Worm (Caenorhabditis elegans) whole organism, L4 larva: ENCODE data around the gene ttr-30.

Experiments
- D1046.2 ChIP-seq: fragments of 200-800 bp; sonication (Bioruptor generic); IDR thresholded peaks from 2 replicates; pipeline ENCODE4 v1.3.6; 2022; ENCODE audit warnings: missing genetic modification characterization, missing compliant biosample characterization
- F49E8.2 ChIP-seq: sonication (generic microtip); optimal IDR thresholded peaks from 2 replicates; lab custom pipeline; 2016; ENCODE audit warnings: missing compliant biosample characterization, mild to moderate bottlenecking, missing genetic modification characterization, borderline replicate concordance
- R02D3.7 ChIP-seq: fragments of 150-350 bp; sonication (generic microtip); optimal IDR thresholded peaks from 3 replicates; lab custom pipeline; 2014; ENCODE audit warnings: missing biosample characterization, missing genetic modification characterization
- T20F7.1 ChIP-seq: fragments of 200-800 bp; sonication (Bioruptor generic); optimal IDR thresholded peaks from 2 replicates; lab custom pipeline; 2018; ENCODE audit warnings: mild to moderate bottlenecking, missing genetic modification characterization, missing compliant biosample characterization
- T26A8.4 ChIP-seq: fragments of 200-800 bp; sonication (Bioruptor generic); IDR thresholded peaks from 2 replicates; pipeline ENCODE4 v1.3.6; 2022; ENCODE audit warnings: missing genetic modification characterization, missing compliant biosample characterization
- Y105C5A.15 ChIP-seq: fragments of 200-800 bp; sonication (Bioruptor generic); IDR thresholded peaks from 2 replicates; pipeline ENCODE4 v1.3.6; 2022; ENCODE audit warnings: missing genetic modification characterization, missing compliant biosample characterization
- aha-1 ChIP-seq: fragments of 150-350 bp; peaks from one replicate; lab custom pipeline; 2014; ENCODE audit warnings: missing biosample characterization, missing genetic modification characterization
- arid-1 ChIP-seq: fragments of 200-800 bp; sonication (Bioruptor generic); conservative IDR thresholded peaks from 2 replicates; pipeline ENCODE4 v1.3.6; 2022; ENCODE audit warnings: missing genetic modification reagents, missing genetic modification characterization, missing compliant biosample characterization
- ceh-28 ChIP-seq: fragments of 150-350 bp; optimal IDR thresholded peaks from 2 replicates; lab custom pipeline; 2014; ENCODE audit warnings: missing biosample characterization, missing genetic modification reagents, missing genetic modification characterization
- ceh-32 ChIP-seq: sonication (generic microtip); optimal IDR thresholded peaks from 2 replicates; lab custom pipeline; 2016; ENCODE audit warnings: mild to moderate bottlenecking, missing genetic modification characterization, missing compliant biosample characterization; ENCODE audit not compliant: poor library complexity
- ceh-44 ChIP-seq: fragments of 200-800 bp; sonication (Bioruptor generic); IDR thresholded peaks from 2 replicates; pipeline ENCODE4 v1.3.6; 2022; ENCODE audit warnings: missing genetic modification reagents, missing genetic modification characterization, missing compliant biosample characterization
- ceh-62 ChIP-seq: sonication (generic microtip); optimal IDR thresholded peaks from 2 replicates; lab custom pipeline; 2017; ENCODE audit warnings: missing biosample characterization, missing genetic modification characterization
- ces-1 ChIP-seq: fragments of 150-350 bp; sonication (generic microtip); optimal IDR thresholded peaks from 4 replicates; lab custom pipeline; 2014; ENCODE audit warnings: missing biosample characterization, missing genetic modification reagents, missing genetic modification characterization
- cey-2 ChIP-seq: sonication (generic microtip); optimal IDR thresholded peaks from 3 replicates; lab custom pipeline; 2017; ENCODE audit warnings: missing genetic modification characterization, mild to moderate bottlenecking, missing compliant biosample characterization, antibody characterized with exemption, borderline replicate concordance; ENCODE audit not compliant: insufficient read depth
- daf-16 ChIP-seq, 3 experiments: sonication (generic microtip); optimal IDR thresholded peaks; 2 replicates each; lab custom pipeline; 2016 to 2017; ENCODE audit warnings: missing genetic modification characterization in 3 of 3, missing genetic modification reagents in 3 of 3, mild to moderate bottlenecking in 2 of 3, missing compliant biosample characterization in 2 of 3, missing biosample characterization in 1 of 3, moderate library complexity in 1 of 3
- dmd-6 ChIP-seq: fragments of 200-800 bp; sonication (Bioruptor generic); IDR thresholded peaks from 2 replicates; pipeline ENCODE4 v1.3.6; 2022; ENCODE audit warnings: missing genetic modification reagents, missing genetic modification characterization, missing compliant biosample characterization
- dmd-8 ChIP-seq: fragments of 200-800 bp; sonication (Bioruptor generic); IDR thresholded peaks from 2 replicates; pipeline ENCODE4 v1.3.6; 2022; ENCODE audit warnings: missing genetic modification characterization, missing compliant biosample characterization
- dmd-9 ChIP-seq: fragments of 200-800 bp; sonication (Bioruptor generic); IDR thresholded peaks from 2 replicates; pipeline ENCODE4 v1.3.6; 2022; ENCODE audit warnings: missing genetic modification reagents, missing genetic modification characterization, missing compliant biosample characterization
- dpl-1 ChIP-seq: fragments of 150-350 bp; optimal IDR thresholded peaks from 2 replicates; lab custom pipeline; 2014; ENCODE audit warnings: missing biosample characterization, missing genetic modification reagents, missing genetic modification characterization
- duxl-1 ChIP-seq: sonication (generic microtip); optimal IDR thresholded peaks from 2 replicates; lab custom pipeline; 2016; ENCODE audit warnings: mild to moderate bottlenecking, missing genetic modification characterization, moderate library complexity, missing compliant biosample characterization; ENCODE audit not compliant: poor library complexity
- dve-1 ChIP-seq: sonication (generic microtip); optimal IDR thresholded peaks from 2 replicates; lab custom pipeline; 2017; ENCODE audit warnings: antibody characterized with exemption, mild to moderate bottlenecking, missing genetic modification characterization, missing compliant biosample characterization; ENCODE audit not compliant: insufficient read depth
- fkh-10 ChIP-seq: fragments of 150-350 bp; optimal IDR thresholded peaks from 2 replicates; lab custom pipeline; 2014; ENCODE audit warnings: missing biosample characterization, missing genetic modification reagents, missing genetic modification characterization
- gei-8 ChIP-seq: fragments of 200-800 bp; sonication (Bioruptor generic); optimal IDR thresholded peaks from 2 replicates; lab custom pipeline; 2018; ENCODE audit warnings: mild to moderate bottlenecking, missing genetic modification characterization, missing compliant biosample characterization
- hlh-11 ChIP-seq: fragments of 200-800 bp; sonication (Bioruptor generic); optimal IDR thresholded peaks from 2 replicates; lab custom pipeline; 2018; ENCODE audit warnings: mild to moderate bottlenecking, missing genetic modification characterization, missing compliant biosample characterization
- hlh-30 ChIP-seq: sonication (generic microtip); optimal IDR thresholded peaks from 2 replicates; lab custom pipeline; 2017; ENCODE audit warnings: antibody characterized with exemption, mild to moderate bottlenecking, missing genetic modification characterization, missing compliant biosample characterization; ENCODE audit not compliant: insufficient read depth
- hmg-1.1 ChIP-seq: fragments of 200-800 bp; sonication (Bioruptor generic); IDR thresholded peaks from 2 replicates; pipeline ENCODE4 v1.3.6; 2022; ENCODE audit warnings: missing genetic modification reagents, missing genetic modification characterization, missing compliant biosample characterization
- lin-1 ChIP-seq: fragments of 200-800 bp; sonication (Bioruptor generic); IDR thresholded peaks from 2 replicates; pipeline ENCODE4 v1.3.6; 2022; ENCODE audit warnings: missing genetic modification reagents, missing genetic modification characterization, missing compliant biosample characterization
- lin-15B ChIP-seq: fragments of 150-350 bp; sonication (generic microtip); optimal IDR thresholded peaks from 3 replicates; lab custom pipeline; 2014; ENCODE audit warnings: missing biosample characterization, missing genetic modification characterization
- mdl-1 ChIP-seq, 2 experiments: fragments of 150-350 bp in 1 of 2; sonication (generic microtip) in 1 of 2; optimal IDR thresholded peaks; 2 replicates each; lab custom pipeline; 2014 to 2017; ENCODE audit warnings: missing biosample characterization in 2 of 2, missing genetic modification characterization in 2 of 2
- mxl-2 ChIP-seq: fragments of 200-800 bp; sonication (Bioruptor generic); conservative IDR thresholded peaks from 2 replicates; pipeline ENCODE4 v1.3.6; 2022; ENCODE audit warnings: missing genetic modification reagents, missing genetic modification characterization, missing compliant biosample characterization
- mxl-3 ChIP-seq: fragments of 200-800 bp; sonication (Bioruptor generic); optimal IDR thresholded peaks from 2 replicates; lab custom pipeline; 2018; ENCODE audit warnings: mild to moderate bottlenecking, missing genetic modification characterization, missing compliant biosample characterization
- nhr-10 ChIP-seq: fragments of 150-350 bp; optimal IDR thresholded peaks from 2 replicates; lab custom pipeline; 2014; ENCODE audit warnings: missing biosample characterization, missing genetic modification characterization
- nhr-28 ChIP-seq: fragments of 150-350 bp; optimal IDR thresholded peaks from 2 replicates; lab custom pipeline; 2014; ENCODE audit warnings: missing biosample characterization, missing genetic modification characterization
- nhr-41 ChIP-seq: fragments of 200-800 bp; sonication (Bioruptor generic); IDR thresholded peaks from 2 replicates; pipeline ENCODE4 v1.3.6; 2022; ENCODE audit warnings: missing genetic modification reagents, missing genetic modification characterization, missing compliant biosample characterization
- nhr-48 ChIP-seq: sonication (generic microtip); optimal IDR thresholded peaks from 2 replicates; lab custom pipeline; 2016; ENCODE audit warnings: mild to moderate bottlenecking, missing genetic modification characterization, missing compliant biosample characterization
- nhr-6 ChIP-seq: fragments of 150-350 bp; optimal IDR thresholded peaks from 2 replicates; lab custom pipeline; 2014; ENCODE audit warnings: missing biosample characterization, missing genetic modification characterization
- nhr-76 ChIP-seq: fragments of 150-350 bp; optimal IDR thresholded peaks from 2 replicates; lab custom pipeline; 2014; ENCODE audit warnings: missing biosample characterization, missing genetic modification characterization
- nhr-77 ChIP-seq: fragments of 150-350 bp; optimal IDR thresholded peaks from 2 replicates; lab custom pipeline; 2014; ENCODE audit warnings: missing biosample characterization, missing genetic modification characterization
- pha-4 ChIP-seq, 2 experiments: fragments of 150-350 bp in 1 of 2; fragments of 200-800 bp in 1 of 2; sonication (Bioruptor generic) in 1 of 2; IDR thresholded peaks in 1 of 2; optimal IDR thresholded peaks in 1 of 2; 2 replicates each; pipeline versions ENCODE4 v1.3.6 to Lab custom; 2014 to 2022; ENCODE audit warnings: missing genetic modification characterization in 2 of 2, missing genetic modification reagents in 2 of 2, missing biosample characterization in 1 of 2, missing compliant biosample characterization in 1 of 2
- pqm-1 ChIP-seq: sonication (generic microtip); optimal IDR thresholded peaks from 2 replicates; lab custom pipeline; 2017; ENCODE audit warnings: missing biosample characterization, missing genetic modification characterization
- saeg-2 ChIP-seq: fragments of 200-800 bp; sonication (Bioruptor generic); IDR thresholded peaks from 2 replicates; pipeline ENCODE4 v1.3.6; 2022; ENCODE audit warnings: missing genetic modification reagents, missing genetic modification characterization, missing compliant biosample characterization
- spr-1 ChIP-seq: sonication (generic microtip); optimal IDR thresholded peaks from 2 replicates; lab custom pipeline; 2016; ENCODE audit warnings: mild to moderate bottlenecking, missing genetic modification characterization, missing compliant biosample characterization
- spr-3 ChIP-seq: fragments of 200-800 bp; sonication (Bioruptor generic); optimal IDR thresholded peaks from 2 replicates; lab custom pipeline; 2018; ENCODE audit warnings: mild to moderate bottlenecking, missing genetic modification characterization, missing compliant biosample characterization
- unc-39 ChIP-seq: sonication (generic microtip); optimal IDR thresholded peaks from 2 replicates; lab custom pipeline; 2017; ENCODE audit warnings: missing biosample characterization, missing genetic modification characterization
- zfp-2 ChIP-seq: sonication (generic microtip); optimal IDR thresholded peaks from 2 replicates; lab custom pipeline; 2016; ENCODE audit warnings: mild to moderate bottlenecking, missing genetic modification characterization, missing compliant biosample characterization
- zip-11 ChIP-seq: fragments of 200-800 bp; sonication (Bioruptor generic); IDR thresholded peaks from 2 replicates; pipeline ENCODE4 v1.3.6; 2022; ENCODE audit warnings: missing genetic modification characterization, missing compliant biosample characterization
- ztf-11 ChIP-seq: fragments of 150-350 bp; optimal IDR thresholded peaks from 2 replicates; lab custom pipeline; 2014; ENCODE audit warnings: missing biosample characterization, missing genetic modification characterization

The ttr-30 gene

DNA sequence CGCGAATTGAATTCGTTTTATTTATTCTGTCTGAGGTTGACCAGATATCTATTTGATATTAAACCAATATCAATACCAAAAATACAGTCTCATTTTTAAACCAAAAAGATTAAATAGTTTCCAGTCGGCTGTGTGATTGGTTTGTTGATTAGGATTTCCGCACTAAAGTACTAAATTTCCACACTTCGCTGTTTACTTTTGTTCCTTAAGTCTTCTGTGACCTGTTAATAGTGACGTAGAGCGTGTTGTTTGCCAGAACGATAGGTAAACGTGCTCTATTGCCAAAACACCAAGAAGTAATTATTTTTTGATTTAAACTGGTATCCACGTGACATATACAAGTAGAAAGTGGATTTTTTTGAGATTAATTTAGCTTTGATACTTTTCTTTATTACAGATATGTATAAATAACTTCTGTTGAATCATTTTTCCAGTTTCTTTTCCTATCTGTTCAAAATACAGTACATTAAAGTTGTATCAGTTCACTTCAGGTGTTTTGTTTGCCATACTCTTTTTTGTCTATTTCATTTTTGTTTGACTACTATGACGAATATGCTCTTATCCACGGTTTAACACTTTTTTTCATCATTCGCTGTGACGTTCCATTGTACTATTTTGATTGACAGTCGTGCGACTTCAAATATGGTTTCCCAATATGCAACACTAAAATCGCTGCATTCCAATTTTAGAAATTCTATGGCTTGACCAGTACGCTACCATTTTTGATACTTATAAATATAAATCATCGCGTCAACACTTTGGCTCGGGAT, 39.7 kb upstream of the ttr-30 start (continued):
- no peak for TF ChIP-seq spr-3 (GFP tag; lab: Kevin White, UChicago)
- TF ChIP-seq mxl-2 (GFP tag; lab: Robert Waterston, UW): no peak
- TF ChIP-seq spr-1 (tag; lab: Kevin White, UChicago): no peak
- TF ChIP-seq ceh-44 (GFP tag; lab: Robert Waterston, UW): no peak
- TF ChIP-seq daf-16 (GFP tag; optimal IDR thresholded peaks at IDR 0.05; lab: Kevin White, UChicago): peak in 1 of 2 experiments; percentile 16
- peak; percentile 53 for TF ChIP-seq daf-16 (tag; optimal IDR thresholded peaks at IDR 0.05; lab: Kevin White, UChicago)
- no peak for TF ChIP-seq nhr-76 (tag; lab: Kevin White, UChicago)
- TF ChIP-seq F49E8.2: no peak
- peak; percentile 59 for TF ChIP-seq nhr-48 (tag; lab: Kevin White, UChicago)
- peak; percentile 42 for TF ChIP-seq hlh-11 (tag; lab: Kevin White, UChicago)
- no peak for TF ChIP-seq cey-2 (tag; lab: Kevin White, UChicago)
- no peak for TF ChIP-seq ceh-28 (tag; lab: Kevin White, UChicago)
- TF ChIP-seq zfp-2 (tag; lab: Kevin White, UChicago): no peak
- no peak for TF ChIP-seq nhr-10
- TF ChIP-seq T20F7.1: peak; percentile 21
- no peak for TF ChIP-seq mdl-1 (tag; optimal IDR thresholded peaks at IDR 0.05; lab: Kevin White, UChicago)
- TF ChIP-seq mxl-3 (GFP tag; lab: Kevin White, UChicago): no peak
- TF ChIP-seq T26A8.4: no peak
- no peak for TF ChIP-seq unc-39 (tag; lab: Kevin White, UChicago)
- TF ChIP-seq pqm-1 (tag; lab: Kevin White, UChicago): no peak
- no peak for TF ChIP-seq hmg-1.1 (GFP tag; lab: Robert Waterston, UW)
- no peak for TF ChIP-seq nhr-6 (tag; lab: Kevin White, UChicago)
- no peak for TF ChIP-seq ceh-62
- TF ChIP-seq dve-1 (tag; lab: Kevin White, UChicago): peak; percentile 77
- TF ChIP-seq dpl-1: no peak
- TF ChIP-seq dmd-8 (GFP tag; lab: Robert Waterston, UW): no peak
- TF ChIP-seq R02D3.7: no peak
- TF ChIP-seq Y105C5A.15 (GFP tag; lab: Robert Waterston, UW): no peak
- TF ChIP-seq nhr-28 (tag; lab: Kevin White, UChicago): no peak
- TF ChIP-seq D1046.2 (GFP tag; lab: Robert Waterston, UW): no peak
- no peak for TF ChIP-seq hlh-30 (tag; lab: Kevin White, UChicago)
- TF ChIP-seq ceh-32 (tag; lab: Kevin White, UChicago): no peak
- TF ChIP-seq ces-1 (GFP tag; lab: Kevin White, UChicago): no peak
- no peak for TF ChIP-seq nhr-41 (GFP tag; lab: Robert Waterston, UW)
- no peak for TF ChIP-seq lin-15B (tag; lab: Kevin White, UChicago)
- no peak for TF ChIP-seq zip-11
- TF ChIP-seq dmd-9 (GFP tag; lab: Robert Waterston, UW): no peak

DNA sequence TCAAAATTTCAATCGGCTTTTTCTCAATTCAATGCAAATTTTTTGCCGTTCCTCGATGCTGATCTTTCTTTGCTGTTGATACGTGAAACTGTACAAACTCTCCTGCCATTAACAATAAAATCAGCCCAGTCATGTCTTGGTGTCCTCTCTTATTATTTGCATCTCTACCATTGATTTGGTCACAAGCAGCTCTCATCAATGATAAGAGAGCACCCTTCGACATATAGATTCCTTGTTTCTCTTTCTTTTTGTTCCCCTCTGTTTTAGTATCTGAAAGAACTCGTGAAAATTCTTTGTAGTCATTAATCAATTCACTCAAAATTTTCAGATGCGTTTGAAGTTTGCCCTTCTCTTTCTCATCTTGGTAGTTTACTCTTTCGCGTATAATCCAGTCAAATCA, 38.9 kb upstream of the ttr-30 start, which contains the start of gene lron-7:
lron-7 (plus strand) TSS at position 323 of the 400 bp plus-strand sequence.
- no peak for TF ChIP-seq dmd-8 (GFP tag; lab: Robert Waterston, UW)
- TF ChIP-seq mxl-2 (GFP tag; lab: Robert Waterston, UW): no peak
- TF ChIP-seq daf-16 (GFP tag; optimal IDR thresholded peaks at IDR 0.05; lab: Kevin White, UChicago): no peak
- TF ChIP-seq daf-16 (tag; optimal IDR thresholded peaks at IDR 0.05; lab: Kevin White, UChicago): peak; percentile 61
- TF ChIP-seq dve-1 (tag; lab: Kevin White, UChicago): peak; percentile 23
- peak; percentile 81 for TF ChIP-seq nhr-28 (tag; lab: Kevin White, UChicago)
- peak; percentile 40 for TF ChIP-seq hlh-30 (tag; lab: Kevin White, UChicago)
- peak; percentile 49 for TF ChIP-seq aha-1 (tag; lab: Kevin White, UChicago)
- no peak for TF ChIP-seq arid-1
- TF ChIP-seq duxl-1: no peak
- TF ChIP-seq nhr-77 (tag; lab: Kevin White, UChicago): peak; percentile 65
- peak; percentile 50 for TF ChIP-seq hlh-11 (tag; lab: Kevin White, UChicago)
- no peak for TF ChIP-seq ztf-11 (tag; lab: Kevin White, UChicago)
- peak; percentile 48 for TF ChIP-seq dmd-6
- TF ChIP-seq gei-8 (GFP tag; lab: Kevin White, UChicago): no peak
- no peak for TF ChIP-seq pha-4 (GFP tag; IDR thresholded peaks at IDR 0.05; lab: Robert Waterston, UW)
- no peak for TF ChIP-seq pha-4 (tag; optimal IDR thresholded peaks at IDR 0.05; lab: Kevin White, UChicago)
- TF ChIP-seq saeg-2: no peak
- TF ChIP-seq fkh-10: no peak
- peak; percentile 86 for TF ChIP-seq pqm-1 (tag; lab: Kevin White, UChicago)
- TF ChIP-seq lin-1 (GFP tag; lab: Robert Waterston, UW): 0 out of 2 replicates have a peak, but pooled peaks have one; percentile 12
- TF ChIP-seq, all 104 proteins: peak for 10
